Fruit fly (Drosophila melanogaster) whole organism, prepupa: ENCODE results near the gene CG31729.

Source experiments
- Blimp-1 ChIP-seq: fragments of 200-800 bp; sonication (Bioruptor generic); optimal IDR thresholded peaks from 3 replicates; lab custom pipeline; 2017; ENCODE audit warnings: missing biosample characterization, missing genetic modification characterization, mild to moderate bottlenecking, moderate library complexity, missing genetic modification reagents
- CG10631 ChIP-seq: fragments of 200-800 bp; sonication (Bioruptor generic); optimal IDR thresholded peaks from 2 replicates; lab custom pipeline; 2016; ENCODE audit warnings: missing biosample characterization, missing genetic modification characterization
- CG10669 ChIP-seq: fragments of 200-800 bp; sonication (Bioruptor generic); optimal IDR thresholded peaks from 3 replicates; lab custom pipeline; 2018; ENCODE audit warnings: missing biosample characterization, mild to moderate bottlenecking, missing genetic modification characterization, moderate library complexity
- CG11294 ChIP-seq: fragments of 200-800 bp; sonication (Bioruptor generic); IDR thresholded peaks from 2 replicates; pipeline ENCODE4 v1.3.6; 2022; ENCODE audit warnings: missing biosample characterization, missing genetic modification characterization
- CG11762 ChIP-seq: fragments of 200-800 bp; sonication (Bioruptor generic); optimal IDR thresholded peaks from 3 replicates; lab custom pipeline; 2016; ENCODE audit warnings: missing biosample characterization, missing genetic modification characterization; ENCODE audit not compliant: insufficient read depth
- CG11902 ChIP-seq: fragments of 200-800 bp; sonication (Bioruptor generic); optimal IDR thresholded peaks from 3 replicates; lab custom pipeline; 2016; ENCODE audit warnings: missing biosample characterization, missing genetic modification characterization
- CG15336 ChIP-seq: fragments of 200-800 bp; sonication (Bioruptor generic); IDR thresholded peaks from 2 replicates; pipeline ENCODE4 v1.3.6; 2022; ENCODE audit warnings: missing biosample characterization, missing genetic modification characterization
- CG31627 ChIP-seq: fragments of 200-800 bp; sonication (Bioruptor generic); optimal IDR thresholded peaks from 3 replicates; lab custom pipeline; 2016; ENCODE audit warnings: missing biosample characterization, missing genetic modification characterization
- CG32006 ChIP-seq: fragments of 200-800 bp; sonication (Bioruptor generic); optimal IDR thresholded peaks from 3 replicates; lab custom pipeline; 2017; ENCODE audit warnings: missing biosample characterization, mild to moderate bottlenecking, missing genetic modification characterization
- CG34406 ChIP-seq: fragments of 200-800 bp; sonication (Bioruptor generic); optimal IDR thresholded peaks from 3 replicates; lab custom pipeline; 2016; ENCODE audit warnings: missing biosample characterization, missing genetic modification characterization
- CG3919 ChIP-seq: fragments of 200-800 bp; sonication (Bioruptor generic); optimal IDR thresholded peaks from 3 replicates; lab custom pipeline; 2016; ENCODE audit warnings: missing biosample characterization, missing genetic modification characterization
- CG4318 ChIP-seq: fragments of 200-800 bp; sonication (Bioruptor generic); optimal IDR thresholded peaks from 3 replicates; lab custom pipeline; 2017; ENCODE audit warnings: missing biosample characterization, mild to moderate bottlenecking, missing genetic modification characterization
- CG6163 ChIP-seq: fragments of 200-800 bp; sonication (Bioruptor generic); IDR thresholded peaks from 3 replicates; pipeline ENCODE4 v1.3.6; 2022; ENCODE audit warnings: missing biosample characterization, missing genetic modification characterization
- CG6276 ChIP-seq: fragments of 200-800 bp; sonication (Bioruptor generic); optimal IDR thresholded peaks from 2 replicates; lab custom pipeline; 2017; ENCODE audit warnings: missing biosample characterization, mild to moderate bottlenecking, missing genetic modification characterization
- CG6792 ChIP-seq: fragments of 200-800 bp; sonication (Bioruptor generic); optimal IDR thresholded peaks from 3 replicates; lab custom pipeline; 2016; ENCODE audit warnings: missing biosample characterization, missing genetic modification characterization
- CG6808 ChIP-seq: fragments of 200-800 bp; sonication (Bioruptor generic); optimal IDR thresholded peaks from 3 replicates; lab custom pipeline; 2017; ENCODE audit warnings: missing biosample characterization, missing genetic modification characterization, mild to moderate bottlenecking, moderate library complexity, missing genetic modification reagents
- CG8119 ChIP-seq: fragments of 200-800 bp; sonication (Bioruptor generic); IDR thresholded peaks from 3 replicates; pipeline ENCODE4 v1.3.6; 2022; ENCODE audit warnings: missing biosample characterization, missing genetic modification characterization
- CG8319 ChIP-seq: fragments of 200-800 bp; sonication (Bioruptor generic); optimal IDR thresholded peaks from 3 replicates; lab custom pipeline; 2016; ENCODE audit warnings: missing biosample characterization, missing genetic modification characterization
- CG9139 ChIP-seq: fragments of 200-800 bp; sonication (Bioruptor generic); optimal IDR thresholded peaks from 3 replicates; lab custom pipeline; 2017; ENCODE audit warnings: missing biosample characterization, mild to moderate bottlenecking, missing genetic modification characterization
- Eip75B ChIP-seq: fragments of 200-800 bp; sonication (Bioruptor generic); optimal IDR thresholded peaks from 3 replicates; lab custom pipeline; 2016; ENCODE audit warnings: missing biosample characterization, missing genetic modification characterization
- Eip78C ChIP-seq: fragments of 200-800 bp; sonication (Bioruptor generic); peaks from one replicate; lab custom pipeline; 2016; ENCODE audit warnings: missing biosample characterization, missing genetic modification characterization
- Eip93F ChIP-seq: fragments of 200-800 bp; sonication (Bioruptor generic); optimal IDR thresholded peaks from 2 replicates; lab custom pipeline; 2016; ENCODE audit warnings: missing biosample characterization, mild to moderate bottlenecking, missing genetic modification characterization
- Ets21C ChIP-seq: fragments of 200-800 bp; sonication (Bioruptor generic); optimal IDR thresholded peaks from 3 replicates; lab custom pipeline; 2016; ENCODE audit warnings: missing biosample characterization, missing genetic modification characterization
- Hr38 ChIP-seq: sonication (Bioruptor generic); optimal IDR thresholded peaks from 2 replicates; lab custom pipeline; 2016; ENCODE audit warnings: missing biosample characterization, missing genetic modification characterization
- Hr39 ChIP-seq: fragments of 200-800 bp; sonication (Bioruptor generic); optimal IDR thresholded peaks from 2 replicates; lab custom pipeline; 2016; ENCODE audit warnings: missing biosample characterization, missing genetic modification characterization
- Hr4 ChIP-seq: fragments of 200-800 bp; sonication (Bioruptor generic); optimal IDR thresholded peaks from 3 replicates; lab custom pipeline; 2016; ENCODE audit warnings: missing biosample characterization, missing genetic modification characterization
- Lpt ChIP-seq: fragments of 200-800 bp; sonication (Bioruptor generic); optimal IDR thresholded peaks from 3 replicates; lab custom pipeline; 2016; ENCODE audit warnings: missing biosample characterization, missing genetic modification characterization
- Met ChIP-seq: fragments of 200-800 bp; sonication (Bioruptor generic); optimal IDR thresholded peaks from 3 replicates; lab custom pipeline; 2016; ENCODE audit warnings: missing biosample characterization, missing genetic modification characterization
- OdsH ChIP-seq: fragments of 200-800 bp; sonication (Bioruptor generic); optimal IDR thresholded peaks from 3 replicates; lab custom pipeline; 2016; ENCODE audit warnings: missing biosample characterization, missing genetic modification characterization
- Smox ChIP-seq: fragments of 200-800 bp; sonication (Bioruptor generic); optimal IDR thresholded peaks from 3 replicates; lab custom pipeline; 2016; ENCODE audit warnings: missing biosample characterization, missing genetic modification characterization
- Sox102F ChIP-seq: fragments of 200-800 bp; sonication (Bioruptor generic); optimal IDR thresholded peaks from 2 replicates; lab custom pipeline; 2016; ENCODE audit warnings: missing biosample characterization, mild to moderate bottlenecking, missing genetic modification characterization
- Sox14 ChIP-seq: fragments of 200-800 bp; sonication (Bioruptor generic); optimal IDR thresholded peaks from 3 replicates; lab custom pipeline; 2016; ENCODE audit warnings: missing biosample characterization, missing genetic modification characterization
- acj6 ChIP-seq: fragments of 200-800 bp; sonication (Bioruptor generic); optimal IDR thresholded peaks from 3 replicates; lab custom pipeline; 2016; ENCODE audit warnings: missing biosample characterization, missing genetic modification characterization
- cyc ChIP-seq: fragments of 200-800 bp; sonication (Bioruptor generic); optimal IDR thresholded peaks from 3 replicates; lab custom pipeline; 2016; ENCODE audit warnings: missing biosample characterization, missing genetic modification characterization
- eg ChIP-seq: fragments of 200-800 bp; sonication (Bioruptor generic); IDR thresholded peaks from 3 replicates; pipeline ENCODE4 v1.3.6; 2022; ENCODE audit warnings: missing biosample characterization, missing genetic modification characterization
- esn ChIP-seq: fragments of 200-800 bp; sonication (Bioruptor generic); optimal IDR thresholded peaks from 2 replicates; lab custom pipeline; 2016; ENCODE audit warnings: missing biosample characterization, mild to moderate bottlenecking, missing genetic modification characterization, moderate library complexity
- fd85E ChIP-seq: fragments of 200-800 bp; sonication (Bioruptor generic); optimal IDR thresholded peaks from 3 replicates; lab custom pipeline; 2016; ENCODE audit warnings: missing biosample characterization, missing genetic modification characterization
- lz ChIP-seq: fragments of 200-800 bp; sonication (Bioruptor generic); optimal IDR thresholded peaks from 3 replicates; lab custom pipeline; 2016; ENCODE audit warnings: missing biosample characterization, missing genetic modification characterization
- net ChIP-seq: fragments of 200-800 bp; sonication (Bioruptor generic); optimal IDR thresholded peaks from 3 replicates; lab custom pipeline; 2016; ENCODE audit warnings: missing biosample characterization, missing genetic modification characterization
- pdm3 ChIP-seq: fragments of 200-800 bp; sonication (Bioruptor generic); optimal IDR thresholded peaks from 3 replicates; lab custom pipeline; 2016; ENCODE audit warnings: missing biosample characterization, missing genetic modification characterization
- salr ChIP-seq, 2 experiments: fragments of 200-800 bp; sonication (Bioruptor generic); optimal IDR thresholded peaks; 3 replicates each; lab custom pipeline; 2016 to 2018; ENCODE audit warnings: missing biosample characterization in 2 of 2, missing genetic modification characterization in 2 of 2, mild to moderate bottlenecking in 1 of 2
- spab ChIP-seq: fragments of 200-800 bp; sonication (Bioruptor generic); optimal IDR thresholded peaks from 2 replicates; lab custom pipeline; 2017; ENCODE audit warnings: missing biosample characterization, mild to moderate bottlenecking, missing genetic modification characterization, missing genetic modification reagents
- ss ChIP-seq, 2 experiments: fragments of 200-800 bp; sonication (Bioruptor generic); optimal IDR thresholded peaks; 2 replicates in 1 of 2; 3 replicates in 1 of 2; lab custom pipeline; 2017 to 2018; ENCODE audit warnings: mild to moderate bottlenecking in 2 of 2, missing biosample characterization in 2 of 2, missing genetic modification characterization in 2 of 2, moderate library complexity in 1 of 2
- svp ChIP-seq: fragments of 200-800 bp; sonication (Bioruptor generic); peaks from one replicate; lab custom pipeline; 2016; ENCODE audit warnings: missing biosample characterization, missing genetic modification characterization
- topi ChIP-seq: fragments of 200-800 bp; sonication (Bioruptor generic); optimal IDR thresholded peaks from 3 replicates; lab custom pipeline; 2016; ENCODE audit warnings: missing biosample characterization, missing genetic modification characterization

Gene CG31729

dm6 chr2L:13289689-13290088 lies at the start of gene CG31729:
TSS of gene CG31729 (plus strand) at chr2L:13289997.
- TF ChIP-seq Eip78C (GFP tag; lab: Kevin White, UChicago) (peak; percentile 90), Sox102F (GFP tag; lab: Kevin White, UChicago) (peak; percentile 3), CG34406 (GFP tag; lab: Kevin White, UChicago) (no peak), cyc (GFP tag; lab: Kevin White, UChicago) (peak; percentile 55), acj6 (GFP tag; lab: Kevin White, UChicago) (peak; percentile 15), Met (GFP tag; lab: Kevin White, UChicago) (peak; percentile 19), Eip75B (peak; percentile 18), OdsH (peak; percentile 43), CG11294 (GFP tag; lab: Robert Waterston, UW) (no peak), CG10631 (GFP tag; lab: Kevin White, UChicago) (peak; percentile 2), CG8319 (GFP tag; lab: Kevin White, UChicago) (peak; percentile 4), Ets21C (GFP tag; lab: Kevin White, UChicago) (no peak), topi (peak; percentile 51), fd85E (GFP tag; lab: Kevin White, UChicago) (no peak), ss (GFP tag; optimal IDR thresholded peaks at IDR 0.05; lab: Kevin White, UChicago) (no peak), Hr39 (GFP tag; lab: Kevin White, UChicago) (peak; percentile 28), esn (peak; percentile 44), CG3919 (GFP tag; lab: Kevin White, UChicago) (peak; percentile 61), CG31627 (peak; percentile 23), CG6808 (GFP tag; lab: Kevin White, UChicago) (no peak), Eip93F (GFP tag; lab: Kevin White, UChicago) (peak; percentile 5), pdm3 (GFP tag; lab: Kevin White, UChicago) (peak; percentile 25), lz (GFP tag; lab: Kevin White, UChicago) (peak; percentile 22), Blimp-1 (no peak), CG6792 (GFP tag; lab: Kevin White, UChicago) (no peak)

dm6 chr2L:13244759-13245308 lies 45.0 kb upstream of the CG31729 start:
- TF ChIP-seq svp (GFP tag; lab: Kevin White, UChicago) (peak; percentile 17), Hr38 (GFP tag; lab: Kevin White, UChicago) (no peak), CG4318 (GFP tag; lab: Kevin White, UChicago) (no peak), acj6 (GFP tag; lab: Kevin White, UChicago) (no peak), CG32006 (no peak), CG31627 (no peak)

dm6 chr2L:13245855-13246645 lies 43.7 kb upstream of the CG31729 start, which contains the start of gene CG16820:
TSS of gene CG16820 (plus strand) at chr2L:13246232.
- TF ChIP-seq net (GFP tag; lab: Kevin White, UChicago) (no peak), CG15336 (GFP tag; lab: Robert Waterston, UW) (peak; percentile 80), salr (GFP tag; optimal IDR thresholded peaks at IDR 0.05; lab: Kevin White, UChicago) (no peak), spab (GFP tag; lab: Kevin White, UChicago) (no peak), CG34406 (GFP tag; lab: Kevin White, UChicago) (no peak), CG9139 (GFP tag; lab: Kevin White, UChicago) (no peak), CG11294 (GFP tag; lab: Robert Waterston, UW) (no peak), Hr4 (GFP tag; lab: Kevin White, UChicago) (no peak), CG8119 (GFP tag; lab: Robert Waterston, UW) (peak; percentile 84), CG10669 (no peak), Lpt (GFP tag; lab: Kevin White, UChicago) (peak; percentile 57), topi (no peak), lz (GFP tag; lab: Kevin White, UChicago) (no peak), CG11762 (GFP tag; lab: Kevin White, UChicago) (no peak), CG6808 (GFP tag; lab: Kevin White, UChicago) (no peak), CG11902 (GFP tag; lab: Kevin White, UChicago) (no peak), Blimp-1 (no peak), svp (GFP tag; lab: Kevin White, UChicago) (no peak), CG6163 (0 out of 3 replicates have a peak, but pooled peaks have one; percentile 50), CG3919 (GFP tag; lab: Kevin White, UChicago) (no peak), Smox (GFP tag; lab: Kevin White, UChicago) (no peak), Hr39 (GFP tag; lab: Kevin White, UChicago) (no peak), Sox102F (GFP tag; lab: Kevin White, UChicago) (no peak), cyc (GFP tag; lab: Kevin White, UChicago) (no peak), acj6 (GFP tag; lab: Kevin White, UChicago) (no peak), CG6792 (GFP tag; lab: Kevin White, UChicago) (no peak), eg (GFP tag; lab: Robert Waterston, UW) (peak; percentile 76; the same call in 2 of the 3 replicates), Eip93F (GFP tag; lab: Kevin White, UChicago) (no peak), Sox14 (no peak), CG6276 (GFP tag; lab: Kevin White, UChicago) (peak; percentile 75)
